Fruit fly (Drosophila melanogaster): ENCODE data around the gene elgi.

DNA sequence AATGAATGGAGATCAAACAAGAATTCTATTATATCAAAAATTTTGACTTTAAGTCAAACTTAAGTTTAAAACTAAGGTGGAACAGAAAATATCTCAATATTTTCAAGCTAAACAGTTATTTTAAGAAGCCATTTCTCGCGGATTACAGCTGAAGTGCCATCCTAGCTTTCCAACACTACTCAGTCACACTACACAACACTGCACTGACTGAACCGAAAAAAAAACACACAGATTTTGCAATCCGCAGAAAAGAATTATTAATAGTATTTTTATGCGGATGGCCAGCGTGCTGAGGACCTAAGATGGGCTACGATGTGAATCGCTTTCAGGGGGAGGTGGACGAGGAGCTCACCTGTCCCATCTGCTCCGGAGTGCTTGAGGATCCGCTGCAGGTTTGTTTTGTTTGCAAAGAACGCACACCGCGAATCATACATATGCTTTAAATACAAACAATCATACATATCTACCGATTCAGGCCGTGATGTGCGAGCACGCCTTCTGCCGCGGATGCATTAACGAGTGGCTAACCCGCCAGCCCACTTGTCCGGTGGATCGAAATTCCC is at the start of gene elgi:
- TF ChIP-seq Hr83 (GFP tag; optimal IDR thresholded peaks at IDR 0.05; ENCODE audit: poor library complexity, severe bottlenecking) (peak; percentile 80), brk (GFP tag; optimal IDR thresholded peaks at IDR 0.05) (no peak), CG9705 (GFP tag; optimal IDR thresholded peaks at IDR 0.05) (peak; percentile 49), OdsH (GFP tag; optimal IDR thresholded peaks at IDR 0.05) (peak; percentile 46), woc (GFP tag; optimal IDR thresholded peaks at IDR 0.05) (peak; percentile 85), GATAd (GFP tag; optimal IDR thresholded peaks at IDR 0.05) (no peak), Dfd (GFP tag; optimal IDR thresholded peaks at IDR 0.05) (no peak), tai (GFP tag; optimal IDR thresholded peaks at IDR 0.05) (no peak), CG32264 (GFP tag; optimal IDR thresholded peaks at IDR 0.05) (peak; percentile 47), Jra (GFP tag; optimal IDR thresholded peaks at IDR 0.05) (no peak), Hr78 (GFP tag; optimal IDR thresholded peaks at IDR 0.05) (no peak)

Measured in whole organism, wandering third instar larva.